Worm (Caenorhabditis elegans): ENCODE data around the gene C28G1.6.

Gene C28G1.6

DNA sequence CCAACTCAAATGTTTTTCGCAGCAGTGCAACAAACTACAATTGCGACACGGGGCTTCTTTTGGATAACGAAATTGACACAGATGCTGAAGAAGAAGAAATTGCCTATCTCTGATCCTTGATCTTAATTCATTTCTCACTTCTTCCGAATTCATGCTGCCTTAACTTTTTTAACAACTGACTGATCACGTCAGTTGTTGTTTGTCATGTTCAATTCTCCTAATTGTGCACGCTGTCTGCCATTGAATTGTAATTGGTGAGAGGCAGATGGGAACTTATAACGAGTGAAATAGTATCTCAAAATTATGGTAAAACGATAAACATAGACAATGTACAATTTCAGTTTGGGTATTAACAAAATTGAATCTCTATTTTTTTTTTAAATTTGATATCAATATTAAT lies 44.4 kb downstream of the C28G1.6 start:
- TF ChIP-seq flt-1 (GFP tag; IDR thresholded peaks at IDR 0.05): no peak
- no peak for TF ChIP-seq T22C8.4 (GFP tag; IDR thresholded peaks at IDR 0.05)
- TF ChIP-seq tab-1 (GFP tag; IDR thresholded peaks at IDR 0.05): no peak
- TF ChIP-seq ref-1 (GFP tag; conservative IDR thresholded peaks at IDR 0.05): no peak
- no peak for TF ChIP-seq med-1 (GFP tag; optimal IDR thresholded peaks at IDR 0.05; ENCODE audit: insufficient read depth)
- TF ChIP-seq ztf-29 (GFP tag; IDR thresholded peaks at IDR 0.05): no peak
- no peak for TF ChIP-seq cog-1 (tag; optimal IDR thresholded peaks at IDR 0.05)
- no peak for TF ChIP-seq klf-2 (GFP tag; conservative IDR thresholded peaks at IDR 0.05)
- TF ChIP-seq ztf-23 (GFP tag; IDR thresholded peaks at IDR 0.05): no peak

DNA sequence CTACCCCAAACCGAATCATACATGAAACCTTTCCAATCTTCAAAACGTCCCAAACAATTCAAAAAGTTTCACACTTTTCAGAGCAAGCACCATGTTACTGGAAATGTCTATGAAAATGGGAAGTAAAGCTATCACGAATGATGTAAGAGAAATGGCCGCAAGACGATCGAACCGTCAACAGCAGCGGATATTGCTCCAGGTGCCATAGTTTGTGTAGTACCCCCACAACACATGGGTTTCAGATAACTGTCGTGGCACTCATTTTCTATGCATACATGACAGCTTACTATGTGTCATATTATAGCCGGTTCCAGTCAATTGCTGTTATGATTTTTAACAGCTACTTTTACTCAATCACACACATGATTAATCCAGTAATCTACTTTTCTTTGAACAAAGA lies 46.8 kb downstream of the C28G1.6 start, which contains the start of gene ZK721.3:
Gene ZK721.3 (plus strand): TSS at position 301 of the 400 bp plus-strand sequence.
- TF ChIP-seq tab-1 (GFP tag; IDR thresholded peaks at IDR 0.05): no peak
- no peak for TF ChIP-seq ztf-29 (GFP tag; IDR thresholded peaks at IDR 0.05)
- TF ChIP-seq klf-2 (GFP tag; conservative IDR thresholded peaks at IDR 0.05): no peak
- TF ChIP-seq cog-1 (tag; optimal IDR thresholded peaks at IDR 0.05): no peak
- TF ChIP-seq med-1 (GFP tag; optimal IDR thresholded peaks at IDR 0.05; ENCODE audit: insufficient read depth): no peak
- TF ChIP-seq ztf-23 (GFP tag; IDR thresholded peaks at IDR 0.05): no peak
- TF ChIP-seq ref-1 (GFP tag; conservative IDR thresholded peaks at IDR 0.05): no peak
- no peak for TF ChIP-seq T22C8.4 (GFP tag; IDR thresholded peaks at IDR 0.05)
- no peak for TF ChIP-seq flt-1 (GFP tag; IDR thresholded peaks at IDR 0.05)

All from whole organism, midembryonic.